Worm (Caenorhabditis elegans) whole organism, L4 larva: Measurements from ENCODE around the gene inx-7.

Experiments used
- ZK546.5 ChIP-seq, 2 experiments: sonication (generic microtip); optimal IDR thresholded peaks; 2 replicates each; lab custom pipeline; 2017; ENCODE audit warnings: missing biosample characterization in 2 of 2, missing genetic modification characterization in 2 of 2
- ceh-44 ChIP-seq: fragments of 200-800 bp; sonication (Bioruptor generic); IDR thresholded peaks from 2 replicates; pipeline ENCODE4 v1.3.6; 2022; ENCODE audit warnings: missing genetic modification reagents, missing genetic modification characterization, missing compliant biosample characterization
- cey-2 ChIP-seq: sonication (generic microtip); optimal IDR thresholded peaks from 3 replicates; lab custom pipeline; 2017; ENCODE audit warnings: missing genetic modification characterization, mild to moderate bottlenecking, missing compliant biosample characterization, antibody characterized with exemption, borderline replicate concordance; ENCODE audit not compliant: insufficient read depth
- hlh-30 ChIP-seq: sonication (generic microtip); optimal IDR thresholded peaks from 2 replicates; lab custom pipeline; 2017; ENCODE audit warnings: antibody characterized with exemption, mild to moderate bottlenecking, missing genetic modification characterization, missing compliant biosample characterization; ENCODE audit not compliant: insufficient read depth
- nhr-102 ChIP-seq: sonication (generic microtip); optimal IDR thresholded peaks from 2 replicates; lab custom pipeline; 2016; ENCODE audit warnings: mild to moderate bottlenecking, missing genetic modification characterization, moderate library complexity, missing compliant biosample characterization
- nhr-237 ChIP-seq: sonication (generic microtip); optimal IDR thresholded peaks from 2 replicates; lab custom pipeline; 2017; ENCODE audit warnings: missing biosample characterization, missing genetic modification characterization
- nhr-6 ChIP-seq: fragments of 150-350 bp; optimal IDR thresholded peaks from 2 replicates; lab custom pipeline; 2014; ENCODE audit warnings: missing biosample characterization, missing genetic modification characterization
- nhr-76 ChIP-seq: fragments of 150-350 bp; optimal IDR thresholded peaks from 2 replicates; lab custom pipeline; 2014; ENCODE audit warnings: missing biosample characterization, missing genetic modification characterization
- pha-4 ChIP-seq, 2 experiments: fragments of 150-350 bp in 1 of 2; fragments of 200-800 bp in 1 of 2; sonication (Bioruptor generic) in 1 of 2; IDR thresholded peaks in 1 of 2; optimal IDR thresholded peaks in 1 of 2; 2 replicates each; pipeline versions ENCODE4 v1.3.6 to Lab custom; 2014 to 2022; ENCODE audit warnings: missing genetic modification characterization in 2 of 2, missing genetic modification reagents in 2 of 2, missing biosample characterization in 1 of 2, missing compliant biosample characterization in 1 of 2
- pqm-1 ChIP-seq: sonication (generic microtip); optimal IDR thresholded peaks from 2 replicates; lab custom pipeline; 2017; ENCODE audit warnings: missing biosample characterization, missing genetic modification characterization
- unc-130 ChIP-seq: sonication (generic microtip); optimal IDR thresholded peaks from 2 replicates; lab custom pipeline; 2016; ENCODE audit warnings: missing genetic modification reagents, missing genetic modification characterization, missing compliant biosample characterization
- zip-2 ChIP-seq: fragments of 150-350 bp; optimal IDR thresholded peaks from 2 replicates; lab custom pipeline; 2014; ENCODE audit warnings: missing biosample characterization, missing genetic modification characterization

inx-7 gene

DNA sequence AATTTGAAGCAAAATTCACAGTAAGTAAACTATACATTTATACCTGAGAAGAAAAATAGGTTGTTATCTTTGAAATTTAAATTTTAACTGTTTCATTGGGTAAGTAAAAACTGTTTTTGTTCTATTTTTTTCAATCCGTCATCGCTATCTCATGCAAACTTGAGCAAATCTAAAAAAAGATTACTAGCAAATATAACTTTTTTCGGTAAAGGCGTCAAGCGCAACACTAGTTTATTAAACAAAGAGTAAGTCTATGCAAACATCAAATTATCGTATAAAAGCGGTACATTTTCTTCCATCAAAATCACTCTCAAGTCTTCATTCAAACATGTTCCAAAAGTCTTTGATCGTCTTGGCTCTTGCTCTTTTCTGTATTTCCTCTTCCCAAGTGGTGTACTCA is 51.2 kb downstream of the inx-7 start, which contains the start of gene nspb-6:
TSS of gene nspb-6 (plus strand) at position 301 of the 400 bp plus-strand sequence.
- TF ChIP-seq pqm-1 (no peak), nhr-76 (tag; lab: Kevin White, UChicago) (no peak), ceh-44 (no peak), nhr-237 (tag; lab: Kevin White, UChicago) (no peak), zip-2 (no peak), nhr-102 (tag; lab: Kevin White, UChicago) (no peak), hlh-30 (tag; lab: Kevin White, UChicago) (no peak), cey-2 (tag; lab: Kevin White, UChicago) (no peak), pha-4 (GFP tag; IDR thresholded peaks at IDR 0.05; lab: Robert Waterston, UW) (no peak), pha-4 (tag; optimal IDR thresholded peaks at IDR 0.05; lab: Kevin White, UChicago) (no peak), ZK546.5 (tag; optimal IDR thresholded peaks at IDR 0.05; lab: Kevin White, UChicago) (no peak), unc-130 (GFP tag; lab: Kevin White, UChicago) (no peak), nhr-6 (tag; lab: Kevin White, UChicago) (no peak)
